Fruit fly (Drosophila melanogaster) whole organism, embryonic: Measurements from ENCODE around the gene Mtr3.

Experiments used
- Antp ChIP-seq: fragments of 200-800 bp; sonication (Bioruptor generic); optimal IDR thresholded peaks from 3 replicates; lab custom pipeline; 2016; ENCODE audit warnings: missing biosample characterization, missing genetic modification characterization
- Awh ChIP-seq: fragments of 200-800 bp; sonication (Bioruptor generic); IDR thresholded peaks from 2 replicates; pipeline ENCODE4, ENCODE4 v1.3.6; 2022; ENCODE audit warnings: missing biosample characterization, missing genetic modification characterization
- CG10366 ChIP-seq: fragments of 200-800 bp; sonication (Bioruptor generic); IDR thresholded peaks from 2 replicates; pipeline ENCODE4 v1.3.6; 2022; ENCODE audit warnings: missing biosample characterization, missing genetic modification characterization
- CG12104 ChIP-seq: fragments of 200-800 bp; sonication (Bioruptor generic); optimal IDR thresholded peaks from 3 replicates; lab custom pipeline; 2016; ENCODE audit warnings: missing biosample characterization, missing genetic modification characterization
- CG1529 ChIP-seq: fragments of 200-800 bp; sonication (Bioruptor generic); optimal IDR thresholded peaks from 3 replicates; lab custom pipeline; 2018; ENCODE audit warnings: missing biosample characterization, missing genetic modification characterization
- CG15479 ChIP-seq: fragments of 200-800 bp; sonication (Bioruptor generic); optimal IDR thresholded peaks from 3 replicates; lab custom pipeline; 2019; ENCODE audit warnings: missing biosample characterization, mild to moderate bottlenecking, missing genetic modification characterization, moderate library complexity
- CG15514 ChIP-seq: fragments of 200-800 bp; sonication (Bioruptor generic); optimal IDR thresholded peaks from 3 replicates; lab custom pipeline; 2017; ENCODE audit warnings: missing biosample characterization, missing genetic modification characterization, mild to moderate bottlenecking, moderate library complexity, missing genetic modification reagents
- CG17361 ChIP-seq: fragments of 200-800 bp; sonication (Bioruptor generic); IDR thresholded peaks from 3 replicates; pipeline ENCODE4 v1.3.6; 2022; ENCODE audit warnings: missing biosample characterization, missing genetic modification characterization
- CG18011 ChIP-seq: fragments of 200-800 bp; sonication (Bioruptor generic); optimal IDR thresholded peaks from 2 replicates; lab custom pipeline; 2017; ENCODE audit warnings: missing biosample characterization, missing genetic modification characterization, mild to moderate bottlenecking, moderate library complexity, missing genotype
- CG1832 ChIP-seq: fragments of 200-800 bp; sonication (Bioruptor generic); optimal IDR thresholded peaks from 2 replicates; lab custom pipeline; 2017; ENCODE audit warnings: missing biosample characterization, mild to moderate bottlenecking, missing genetic modification characterization, inconsistent platforms
- CG2116 ChIP-seq: fragments of 200-800 bp; sonication (Bioruptor generic); optimal IDR thresholded peaks from 3 replicates; lab custom pipeline; 2018; ENCODE audit warnings: missing biosample characterization, mild to moderate bottlenecking, missing genetic modification characterization
- CG2199 ChIP-seq: fragments of 200-800 bp; sonication (Bioruptor generic); IDR thresholded peaks from 3 replicates; pipeline ENCODE4 v1.3.6; 2022; ENCODE audit warnings: missing biosample characterization, missing genetic modification characterization
- CG30020 ChIP-seq: fragments of 200-800 bp; optimal IDR thresholded peaks from 2 replicates; lab custom pipeline; 2019; ENCODE audit warnings: missing biosample characterization, mild to moderate bottlenecking, missing genetic modification characterization, moderate library complexity
- CG31441 ChIP-seq: fragments of 200-800 bp; sonication (Bioruptor generic); IDR thresholded peaks from 2 replicates; pipeline ENCODE4 v1.3.6; 2022; ENCODE audit warnings: missing biosample characterization, missing genetic modification characterization
- CG42726 ChIP-seq: fragments of 200-800 bp; sonication (Bioruptor generic); IDR thresholded peaks from 2 replicates; pipeline ENCODE4 v1.3.6; 2022; ENCODE audit warnings: missing biosample characterization, missing genetic modification characterization; ENCODE audit not compliant: partially characterized antibody
- CG4730 ChIP-seq: fragments of 200-800 bp; sonication (Bioruptor generic); IDR thresholded peaks from 2 replicates; pipeline ENCODE4 v1.3.6; 2022; ENCODE audit warnings: missing biosample characterization, missing genetic modification characterization
- CG4820 ChIP-seq: fragments of 200-800 bp; sonication (Bioruptor generic); optimal IDR thresholded peaks from 3 replicates; lab custom pipeline; 2016; ENCODE audit warnings: missing biosample characterization, missing genetic modification characterization
- CG6654 ChIP-seq: fragments of 200-800 bp; sonication (Bioruptor generic); optimal IDR thresholded peaks from 2 replicates; lab custom pipeline; 2017; ENCODE audit warnings: missing biosample characterization, mild to moderate bottlenecking, missing genetic modification characterization
- CG7372 ChIP-seq: fragments of 200-800 bp; sonication (Bioruptor generic); IDR thresholded peaks from 2 replicates; pipeline ENCODE4 v1.3.6; 2022; ENCODE audit warnings: missing biosample characterization, missing genetic modification characterization
- CG8388 ChIP-seq: fragments of 200-800 bp; sonication (Bioruptor generic); optimal IDR thresholded peaks from 2 replicates; lab custom pipeline; 2019; ENCODE audit warnings: missing biosample characterization, mild to moderate bottlenecking, missing genetic modification characterization, moderate library complexity
- CkIIα-i1 ChIP-seq: fragments of 200-800 bp; sonication (Bioruptor generic); IDR thresholded peaks from 2 replicates; pipeline ENCODE4 v1.3.6; 2022; ENCODE audit warnings: missing biosample characterization, missing genetic modification characterization
- Dad ChIP-seq: fragments of 200-800 bp; sonication (Bioruptor generic); optimal IDR thresholded peaks from 3 replicates; lab custom pipeline; 2016; ENCODE audit warnings: missing biosample characterization, missing genetic modification characterization
- Dp ChIP-seq: fragments of 200-800 bp; sonication (Bioruptor generic); optimal IDR thresholded peaks from 2 replicates; lab custom pipeline; 2018; ENCODE audit warnings: missing biosample characterization, mild to moderate bottlenecking, missing genetic modification characterization, moderate library complexity
- E2f1 ChIP-seq: fragments of 200-800 bp; sonication (Bioruptor generic); IDR thresholded peaks from 2 replicates; pipeline ENCODE4 v1.3.6; 2022; ENCODE audit warnings: missing biosample characterization, missing genetic modification characterization
- Max ChIP-seq: fragments of 200-800 bp; sonication (Bioruptor generic); optimal IDR thresholded peaks from 2 replicates; lab custom pipeline; 2016; ENCODE audit warnings: missing biosample characterization, mild to moderate bottlenecking, missing genetic modification characterization
- Med ChIP-seq: fragments of 200-800 bp; sonication (Bioruptor generic); peaks from one replicate; lab custom pipeline; 2016; ENCODE audit warnings: missing biosample characterization, missing genetic modification characterization, mild to moderate bottlenecking, inconsistent platforms, moderate library complexity
- Meics ChIP-seq: fragments of 200-800 bp; sonication (Bioruptor generic); optimal IDR thresholded peaks from 2 replicates; lab custom pipeline; 2017; ENCODE audit warnings: missing biosample characterization, mild to moderate bottlenecking, missing genetic modification characterization
- Mrtf ChIP-seq: fragments of 200-800 bp; sonication (Bioruptor generic); IDR thresholded peaks from 3 replicates; pipeline ENCODE4 v1.3.6; 2022; ENCODE audit warnings: missing biosample characterization, missing genetic modification characterization
- Ptx1 ChIP-seq: fragments of 200-800 bp; sonication (Bioruptor generic); IDR thresholded peaks from 2 replicates; pipeline ENCODE4 v1.3.6; 2022; ENCODE audit warnings: missing biosample characterization, missing genetic modification characterization
- Six4 ChIP-seq: fragments of 200-800 bp; sonication (Bioruptor generic); optimal IDR thresholded peaks from 2 replicates; lab custom pipeline; 2016; ENCODE audit warnings: missing biosample characterization, missing genetic modification characterization
- Sox100B ChIP-seq: fragments of 200-800 bp; sonication (Bioruptor generic); optimal IDR thresholded peaks from 3 replicates; lab custom pipeline; 2018; ENCODE audit warnings: missing biosample characterization, mild to moderate bottlenecking, missing genetic modification characterization
- Spps ChIP-seq: fragments of 200-800 bp; sonication (Bioruptor generic); optimal IDR thresholded peaks from 2 replicates; lab custom pipeline; 2018; ENCODE audit warnings: missing biosample characterization, mild to moderate bottlenecking, missing genetic modification characterization
- Sry-δ ChIP-seq: fragments of 200-800 bp; sonication (Bioruptor generic); optimal IDR thresholded peaks from 2 replicates; lab custom pipeline; 2016; ENCODE audit warnings: missing biosample characterization, missing genetic modification characterization
- TFAM ChIP-seq: fragments of 200-800 bp; sonication (Bioruptor generic); optimal IDR thresholded peaks from 2 replicates; lab custom pipeline; 2017; ENCODE audit warnings: missing biosample characterization, missing genetic modification characterization, inconsistent platforms
- ac ChIP-seq: fragments of 200-800 bp; sonication (Bioruptor generic); optimal IDR thresholded peaks from 3 replicates; lab custom pipeline; 2017; ENCODE audit warnings: missing biosample characterization, mild to moderate bottlenecking, missing genetic modification characterization
- cg ChIP-seq: fragments of 200-800 bp; sonication (Bioruptor generic); optimal IDR thresholded peaks from 3 replicates; lab custom pipeline; 2019; ENCODE audit warnings: missing biosample characterization, mild to moderate bottlenecking, missing genetic modification characterization, moderate library complexity
- crc ChIP-seq: fragments of 200-800 bp; sonication (Bioruptor generic); optimal IDR thresholded peaks from 2 replicates; lab custom pipeline; 2016; ENCODE audit warnings: missing biosample characterization, missing genetic modification characterization
- da ChIP-seq: fragments of 200-800 bp; sonication (Bioruptor generic); optimal IDR thresholded peaks from 2 replicates; lab custom pipeline; 2016; ENCODE audit warnings: missing biosample characterization, missing genetic modification characterization
- gt ChIP-seq: fragments of 200-800 bp; sonication (Bioruptor generic); IDR thresholded peaks from 2 replicates; pipeline ENCODE4 v1.3.6; 2022; ENCODE audit warnings: missing biosample characterization, missing genetic modification characterization
- insv ChIP-seq, 2 experiments: fragments of 200-800 bp; sonication (Bioruptor generic); optimal IDR thresholded peaks; 3 replicates each; lab custom pipeline; 2016 to 2018; ENCODE audit warnings: missing biosample characterization in 2 of 2, missing genetic modification characterization in 2 of 2
- knrl ChIP-seq: fragments of 200-800 bp; sonication (Bioruptor generic); IDR thresholded peaks from 3 replicates; pipeline ENCODE4 v1.3.6; 2022; ENCODE audit warnings: missing biosample characterization, missing genetic modification characterization; ENCODE audit not compliant: partially characterized antibody
- lov ChIP-seq, 2 experiments: fragments of 200-800 bp in 1 of 2; fragments of >200 bp in 1 of 2; sonication (Bioruptor generic) in 1 of 2; IDR thresholded peaks in 1 of 2; optimal IDR thresholded peaks in 1 of 2; 2 replicates in 1 of 2; 3 replicates in 1 of 2; pipeline versions ENCODE4 v1.3.6 to Lab custom; 2017 to 2022; ENCODE audit warnings: missing biosample characterization in 1 of 2, missing genetic modification characterization in 1 of 2
- odd ChIP-seq: fragments of 200-800 bp; sonication (Bioruptor generic); optimal IDR thresholded peaks from 2 replicates; lab custom pipeline; 2017; ENCODE audit warnings: missing biosample characterization, mild to moderate bottlenecking, missing genetic modification characterization
- rib ChIP-seq: fragments of 200-800 bp; sonication (Bioruptor generic); IDR thresholded peaks from 2 replicates; pipeline ENCODE4 v1.3.6; 2022; ENCODE audit warnings: missing biosample characterization, missing genetic modification characterization
- row ChIP-seq: fragments of 200-800 bp; sonication (Bioruptor generic); IDR thresholded peaks from 3 replicates; pipeline ENCODE4 v1.3.6; 2022; ENCODE audit warnings: missing biosample characterization, missing genetic modification characterization
- scrt ChIP-seq: fragments of 200-800 bp; sonication (Bioruptor generic); optimal IDR thresholded peaks from 2 replicates; lab custom pipeline; 2018; ENCODE audit warnings: missing biosample characterization, mild to moderate bottlenecking, missing genetic modification characterization, moderate library complexity
- sr ChIP-seq: fragments of 200-800 bp; sonication (Bioruptor generic); IDR thresholded peaks from 3 replicates; pipeline ENCODE4 v1.3.6; 2022; ENCODE audit warnings: missing biosample characterization, missing genetic modification characterization
- sug ChIP-seq: fragments of 200-800 bp; optimal IDR thresholded peaks from 2 replicates; lab custom pipeline; 2019; ENCODE audit warnings: missing biosample characterization, mild to moderate bottlenecking, missing genetic modification characterization, moderate library complexity
- tap ChIP-seq: fragments of 200-800 bp; optimal IDR thresholded peaks from 3 replicates; lab custom pipeline; 2019; ENCODE audit warnings: missing biosample characterization, mild to moderate bottlenecking, missing genetic modification characterization, moderate library complexity
- unc-4 ChIP-seq: fragments of 200-800 bp; sonication (Bioruptor generic); IDR thresholded peaks from 2 replicates; pipeline ENCODE4 v1.3.6; 2022; ENCODE audit warnings: missing biosample characterization, missing genetic modification characterization; ENCODE audit not compliant: partially characterized antibody
- zen ChIP-seq: fragments of 200-800 bp; sonication (Bioruptor generic); optimal IDR thresholded peaks from 3 replicates; lab custom pipeline; 2018; ENCODE audit warnings: missing biosample characterization, mild to moderate bottlenecking, missing genetic modification characterization, moderate library complexity

Mtr3 gene

DNA sequence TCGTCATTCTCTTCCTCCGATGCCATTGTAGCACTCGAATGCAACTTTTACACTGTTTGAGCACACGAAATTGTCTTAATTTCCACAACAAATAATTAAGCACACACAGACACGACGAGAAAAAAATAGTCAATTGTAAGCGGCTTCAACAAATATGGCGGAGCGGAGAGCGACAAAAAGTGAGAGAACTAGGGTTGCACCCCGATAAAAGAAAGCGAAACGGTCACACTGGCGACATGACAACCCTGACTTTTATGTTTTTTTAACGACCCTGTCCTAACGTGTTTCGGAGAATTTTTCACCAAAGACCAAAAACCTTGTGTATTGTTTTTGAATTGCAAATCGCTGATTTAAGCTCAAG, 3.5 kb downstream of the Mtr3 start, which contains the start of the genes Mi-2 and Prp3 (continued):
- TF ChIP-seq Sry-δ (GFP tag; lab: Kevin White, UChicago), result peak; percentile 68
- no peak for TF ChIP-seq CG12104 (GFP tag; lab: Kevin White, UChicago)
- TF ChIP-seq Med (GFP tag; lab: Kevin White, UChicago), result peak; percentile 88
- peak; percentile 11 for TF ChIP-seq Max (GFP tag; lab: Kevin White, UChicago)
- TF ChIP-seq Dp, result peak; percentile 47
- peak; percentile 72 for TF ChIP-seq CG15514 (GFP tag; lab: Kevin White, UChicago)
- no peak for TF ChIP-seq scrt (GFP tag; lab: Kevin White, UChicago)
- TF ChIP-seq tap, result no peak
- TF ChIP-seq CG7372 (GFP tag; lab: Robert Waterston, UW), result no peak
- TF ChIP-seq CG4820, result no peak
- TF ChIP-seq CG8388 (GFP tag; lab: Kevin White, UChicago), result no peak
- no peak for TF ChIP-seq lov (optimal IDR thresholded peaks at IDR 0.05; lab: Kevin White, UChicago)
- no peak for TF ChIP-seq lov (GFP tag; IDR thresholded peaks at IDR 0.05; lab: Robert Waterston, UW)
- TF ChIP-seq CG30020 (tag; lab: Kevin White, UChicago), result peak; percentile 24
- TF ChIP-seq Antp (GFP tag; lab: Kevin White, UChicago), result no peak
- peak; percentile 28 for TF ChIP-seq zen
- no peak for TF ChIP-seq Six4 (GFP tag; lab: Kevin White, UChicago)
- no peak for TF ChIP-seq CG10366 (GFP tag; lab: Robert Waterston, UW)
- TF ChIP-seq sr (GFP tag; lab: Robert Waterston, UW), result no peak
- no peak for TF ChIP-seq Spps (tag; lab: Kevin White, UChicago)
- no peak for TF ChIP-seq odd
- no peak for TF ChIP-seq CG4730 (GFP tag; lab: Robert Waterston, UW)
- TF ChIP-seq CG31441, result no peak
- no peak for TF ChIP-seq CG6654
- peak; percentile 33 for TF ChIP-seq cg (GFP tag; lab: Kevin White, UChicago)
- TF ChIP-seq unc-4 (GFP tag; lab: Robert Waterston, UW), result no peak
- TF ChIP-seq Ptx1 (GFP tag; lab: Robert Waterston, UW), result no peak
- TF ChIP-seq ac (GFP tag; lab: Kevin White, UChicago), result no peak
- no peak for TF ChIP-seq row (GFP tag; lab: Robert Waterston, UW)
- no peak for TF ChIP-seq rib
- TF ChIP-seq gt, result no peak
- no peak; the same call in 2 of the 3 replicates for TF ChIP-seq CG2199
- TF ChIP-seq Meics (GFP tag; lab: Kevin White, UChicago), result no peak
- TF ChIP-seq knrl (GFP tag; lab: Robert Waterston, UW), result peak; percentile 19; the same call in 1 of the 3 replicates
- TF ChIP-seq Mrtf, result no peak
- TF ChIP-seq Awh (GFP tag; lab: Robert Waterston, UW), result no peak
- no peak for TF ChIP-seq CG17361 (GFP tag; lab: Robert Waterston, UW)
- TF ChIP-seq TFAM (GFP tag; lab: Kevin White, UChicago), result no peak
- no peak for TF ChIP-seq CG1832 (GFP tag; lab: Kevin White, UChicago)
- no peak for TF ChIP-seq CG1529
- TF ChIP-seq CG15479 (GFP tag; lab: Kevin White, UChicago), result no peak
- peak in 1 of 2 experiments; percentile 38 for TF ChIP-seq insv (GFP tag; optimal IDR thresholded peaks at IDR 0.05; lab: Kevin White, UChicago)
- no peak for TF ChIP-seq Sox100B (GFP tag; lab: Kevin White, UChicago)
- no peak for TF ChIP-seq da (GFP tag; lab: Kevin White, UChicago)
- no peak for TF ChIP-seq CG18011
- no peak for TF ChIP-seq crc
- TF ChIP-seq CG42726 (GFP tag; lab: Robert Waterston, UW), result 0 out of 2 replicates have a peak, but pooled peaks have one; percentile 40
- TF ChIP-seq E2f1 (GFP tag; lab: Robert Waterston, UW), result 0 out of 2 replicates have a peak, but pooled peaks have one; percentile 14
- peak; percentile 99 for TF ChIP-seq CG2116 (GFP tag; lab: Kevin White, UChicago)
- TF ChIP-seq CkIIα-i1 (GFP tag; lab: Robert Waterston, UW), result no peak
- TF ChIP-seq sug (tag; lab: Kevin White, UChicago), result peak; percentile 40
- TF ChIP-seq Dad, result no peak
